Fruit fly (Drosophila melanogaster): ENCODE data around the gene CG17930.

Gene CG17930

DNA sequence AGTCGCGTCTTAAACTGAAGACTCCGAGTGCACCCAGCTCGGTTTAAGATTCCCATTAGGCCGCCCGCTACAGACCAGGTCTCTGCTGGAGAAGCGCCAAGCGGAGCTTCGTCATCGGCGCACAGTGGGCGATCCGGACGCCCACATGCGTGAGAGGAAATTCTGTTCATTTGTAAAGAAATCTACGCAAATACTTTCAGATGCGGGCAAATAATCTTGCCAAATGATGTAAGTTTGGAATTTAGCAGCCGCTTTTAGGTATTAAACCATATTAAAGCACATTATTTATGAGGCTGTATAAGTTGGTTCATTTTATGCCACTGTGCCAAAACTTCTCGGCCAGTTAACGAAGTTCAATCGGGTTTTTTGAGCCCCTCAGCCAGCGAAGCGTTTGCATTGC lies 40.6 kb downstream of the CG17930 start, which contains the start of gene js:
js (minus strand) TSS at position 19 of the 400 bp plus-strand sequence.
- TF ChIP-seq noc (tag; optimal IDR thresholded peaks at IDR 0.05): no peak

- TF ChIP-seq noc (tag; optimal IDR thresholded peaks at IDR 0.05): no peak
Observed at dm6 chr3R:16370433-16370832, 42.8 kb downstream of the CG17930 start, which contains the start of gene CG10317. Gene CG10317, minus strand, starts transcription at chr3R:16370533.

- no peak for TF ChIP-seq noc (tag; optimal IDR thresholded peaks at IDR 0.05)
Observed at dm6 chr3R:16374101-16374500, 46.5 kb downstream of the CG17930 start.

Data from whole organism, larva.